In the genomic region with DNA sequence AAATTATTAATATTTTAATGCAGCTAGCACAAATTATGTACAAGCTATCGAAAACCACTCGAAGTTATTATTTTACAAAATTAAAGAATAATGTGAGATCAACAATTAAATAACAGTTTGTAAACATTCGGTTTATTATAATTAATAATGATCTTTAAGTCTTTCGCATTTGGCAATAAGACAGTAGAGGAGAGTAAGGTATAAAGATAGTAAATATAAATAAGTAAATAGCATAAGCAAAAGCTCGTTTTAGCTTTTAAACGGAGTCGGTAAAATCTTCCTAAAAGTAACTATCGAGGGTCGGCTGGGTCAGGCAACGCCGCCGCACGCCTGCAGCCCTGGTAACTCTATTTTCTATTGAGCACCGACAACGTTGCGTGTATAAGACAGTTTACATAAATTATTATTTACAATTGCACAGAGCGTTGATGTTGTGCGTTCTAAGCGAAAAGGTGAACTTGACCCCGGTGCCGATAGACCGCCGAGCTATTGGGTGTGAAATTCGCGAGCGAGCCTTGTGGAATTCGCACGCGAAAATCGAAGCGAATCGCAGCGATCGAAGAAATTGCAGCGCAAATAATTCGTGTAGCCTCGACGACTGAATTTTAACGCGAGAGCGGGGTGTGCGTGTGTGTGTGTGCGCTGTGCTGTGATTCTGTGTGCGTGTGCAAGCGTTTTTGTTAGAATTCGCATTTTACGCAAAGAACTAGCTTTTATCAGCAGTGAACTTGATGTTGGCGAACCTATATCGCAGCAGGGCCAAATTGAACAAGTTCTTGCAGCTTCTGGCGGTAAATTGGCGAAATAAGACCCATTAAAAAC, we compare ENCODE assay signal across 1 fruit fly cellular context.
TF ChIP-seq lines count a peak whose summit lies in the region.

Gene wrd, plus strand, starts transcription at position 342 of the 822 bp plus-strand sequence.

TF ChIP-seq in whole organism, embryonic, 481 proteins besides CTCF, POLR2A, EP300 and RAD21 (continued from another document and continues in another):
- peak; percentile 53 for TF ChIP-seq CG9932 (GFP tag; IDR thresholded peaks at IDR 0.05; lab: Robert Waterston, UW)
- TF ChIP-seq CG18262 (tag; optimal IDR thresholded peaks at IDR 0.05; lab: Kevin White, UChicago) = peak; percentile 63
- TF ChIP-seq CG15479 (GFP tag; optimal IDR thresholded peaks at IDR 0.05; lab: Kevin White, UChicago) = peak; percentile 53
- TF ChIP-seq CG30020 (tag; optimal IDR thresholded peaks at IDR 0.05; lab: Kevin White, UChicago) = peak; percentile 5
- TF ChIP-seq CG5245 (GFP tag; optimal IDR thresholded peaks at IDR 0.05; lab: Kevin White, UChicago) = no peak
- TF ChIP-seq bab2 (GFP tag; optimal IDR thresholded peaks at IDR 0.05; lab: Kevin White, UChicago) = peak; percentile 6
- no peak for TF ChIP-seq Asciz (GFP tag; optimal IDR thresholded peaks at IDR 0.05; lab: Kevin White, UChicago)
- no peak for TF ChIP-seq CG17186 (GFP tag; optimal IDR thresholded peaks at IDR 0.05; lab: Kevin White, UChicago)
- TF ChIP-seq prd (optimal IDR thresholded peaks at IDR 0.05; lab: Kevin White, UChicago) = no peak
- 0 out of 3 replicates have a peak, but pooled peaks have one; percentile 20 for TF ChIP-seq prd (GFP tag; IDR thresholded peaks at IDR 0.05; lab: Robert Waterston, UW)
- no peak for TF ChIP-seq Antp (GFP tag; optimal IDR thresholded peaks at IDR 0.05; lab: Kevin White, UChicago)
- peak; percentile 70 for TF ChIP-seq MESR4 (GFP tag; optimal IDR thresholded peaks at IDR 0.05; lab: Kevin White, UChicago)
- no peak for TF ChIP-seq ranshi (GFP tag; IDR thresholded peaks at IDR 0.05; lab: Robert Waterston, UW)
- TF ChIP-seq dysf (GFP tag; IDR thresholded peaks at IDR 0.05; lab: Robert Waterston, UW) = 0 out of 3 replicates have a peak, but pooled peaks have one; percentile 27
- peak; percentile 6 for TF ChIP-seq kni (GFP tag; optimal IDR thresholded peaks at IDR 0.05; lab: Kevin White, UChicago)
- TF ChIP-seq CG3281 (GFP tag; optimal IDR thresholded peaks at IDR 0.05; lab: Kevin White, UChicago) = peak; percentile 4
- 0 out of 2 replicates have a peak, but pooled peaks have one; percentile 7 for TF ChIP-seq CG32532 (GFP tag; IDR thresholded peaks at IDR 0.05; lab: Robert Waterston, UW)
- TF ChIP-seq Oaz (GFP tag; IDR thresholded peaks at IDR 0.05; lab: Robert Waterston, UW) = no peak
- no peak for TF ChIP-seq CG10462 (GFP tag; optimal IDR thresholded peaks at IDR 0.05; lab: Kevin White, UChicago)
- TF ChIP-seq CG4820 (GFP tag; optimal IDR thresholded peaks at IDR 0.05; lab: Kevin White, UChicago) = no peak
- peak; percentile 30 for TF ChIP-seq CG12659 (GFP tag; optimal IDR thresholded peaks at IDR 0.05; lab: Kevin White, UChicago)
- no peak for TF ChIP-seq mld (GFP tag; IDR thresholded peaks at IDR 0.05; lab: Robert Waterston, UW; ENCODE audit: partially characterized antibody)
- TF ChIP-seq sd (tag; optimal IDR thresholded peaks at IDR 0.05; lab: Kevin White, UChicago) = peak; percentile 30
- no peak for TF ChIP-seq otp (GFP tag; IDR thresholded peaks at IDR 0.05; lab: Robert Waterston, UW)
- TF ChIP-seq ftz-f1 (GFP tag; optimal IDR thresholded peaks at IDR 0.05; lab: Kevin White, UChicago) = peak; percentile 75
- TF ChIP-seq maf-S (GFP tag; optimal IDR thresholded peaks at IDR 0.05; lab: Kevin White, UChicago) = no peak
- TF ChIP-seq lov (optimal IDR thresholded peaks at IDR 0.05; lab: Kevin White, UChicago) = no peak
- no peak for TF ChIP-seq lov (GFP tag; IDR thresholded peaks at IDR 0.05; lab: Robert Waterston, UW)
- TF ChIP-seq CG15514 (GFP tag; optimal IDR thresholded peaks at IDR 0.05; lab: Kevin White, UChicago) = peak; percentile 79
- no peak for TF ChIP-seq cwo (GFP tag; optimal IDR thresholded peaks at IDR 0.05; lab: Kevin White, UChicago)
- no peak for TF ChIP-seq tgo (GFP tag; IDR thresholded peaks at IDR 0.05; lab: Robert Waterston, UW)
- TF ChIP-seq Atf6 (GFP tag; IDR thresholded peaks at IDR 0.05; lab: Robert Waterston, UW) = no peak
- peak; percentile 6 for TF ChIP-seq nau (GFP tag; optimal IDR thresholded peaks at IDR 0.05; lab: Kevin White, UChicago)
- peak; percentile 27 for TF ChIP-seq CG2712 (tag; optimal IDR thresholded peaks at IDR 0.05; lab: Kevin White, UChicago)
- TF ChIP-seq nmo (GFP tag; optimal IDR thresholded peaks at IDR 0.05; lab: Kevin White, UChicago) = peak; percentile 38
- TF ChIP-seq Bgb (GFP tag; IDR thresholded peaks at IDR 0.05; lab: Robert Waterston, UW; ENCODE audit: partially characterized antibody) = peak; percentile 49
- no peak for TF ChIP-seq CG17568 (GFP tag; optimal IDR thresholded peaks at IDR 0.05; lab: Kevin White, UChicago)
- TF ChIP-seq Pdp1 (GFP tag; optimal IDR thresholded peaks at IDR 0.05; lab: Kevin White, UChicago) = peak in 1 of 2 experiments; percentile 67
- no peak for TF ChIP-seq ken (GFP tag; IDR thresholded peaks at IDR 0.05; lab: Robert Waterston, UW)
- no peak for TF ChIP-seq YL-1 (GFP tag; optimal IDR thresholded peaks at IDR 0.05; lab: Kevin White, UChicago)
- 0 out of 3 replicates have a peak, but pooled peaks have one; percentile 7 for TF ChIP-seq ci (GFP tag; IDR thresholded peaks at IDR 0.05; lab: Robert Waterston, UW)
- peak; percentile 18 for TF ChIP-seq lilli (GFP tag; optimal IDR thresholded peaks at IDR 0.05; lab: Kevin White, UChicago)
- peak; percentile 38 for TF ChIP-seq CG2120 (GFP tag; optimal IDR thresholded peaks at IDR 0.05; lab: Kevin White, UChicago)
- TF ChIP-seq unc-4 (GFP tag; IDR thresholded peaks at IDR 0.05; lab: Robert Waterston, UW; ENCODE audit: partially characterized antibody) = 0 out of 2 replicates have a peak, but pooled peaks have one; percentile 22
- no peak for TF ChIP-seq pan (optimal IDR thresholded peaks at IDR 0.05; lab: Kevin White, UChicago)
- TF ChIP-seq pan (GFP tag; optimal IDR thresholded peaks at IDR 0.05 in 1 of 2, IDR thresholded peaks at IDR 0.05 in 1 of 2) = peak in 1 of 2 experiments; percentile 9
- peak; percentile 82 for TF ChIP-seq Med (GFP tag; lab: Kevin White, UChicago)
- peak in 1 of 2 experiments; percentile 17 for TF ChIP-seq dpn (GFP tag; optimal IDR thresholded peaks at IDR 0.05; lab: Kevin White, UChicago)
- TF ChIP-seq CG8290 (GFP tag; optimal IDR thresholded peaks at IDR 0.05; lab: Kevin White, UChicago) = no peak
- TF ChIP-seq CG8290 (tag; optimal IDR thresholded peaks at IDR 0.05; lab: Kevin White, UChicago) = peak in 1 of 2 experiments; percentile 28
- TF ChIP-seq CG13287 (GFP tag; IDR thresholded peaks at IDR 0.05; lab: Robert Waterston, UW; ENCODE audit: partially characterized antibody) = peak; percentile 62
- no peak for TF ChIP-seq disco-r (GFP tag; optimal IDR thresholded peaks at IDR 0.05; lab: Kevin White, UChicago)
- TF ChIP-seq Fer3 (tag; optimal IDR thresholded peaks at IDR 0.05; lab: Kevin White, UChicago) = peak; percentile 15
- no peak for TF ChIP-seq jigr1 (GFP tag; IDR thresholded peaks at IDR 0.05; lab: Robert Waterston, UW)
- TF ChIP-seq NC2β (GFP tag; optimal IDR thresholded peaks at IDR 0.05; lab: Kevin White, UChicago) = no peak
- TF ChIP-seq CG12769 (tag; optimal IDR thresholded peaks at IDR 0.05; lab: Kevin White, UChicago) = peak; percentile 8
- no peak for TF ChIP-seq nom (GFP tag; optimal IDR thresholded peaks at IDR 0.05; lab: Kevin White, UChicago)
- TF ChIP-seq Meics (GFP tag; optimal IDR thresholded peaks at IDR 0.05; lab: Kevin White, UChicago) = peak; percentile 43
- no peak for TF ChIP-seq CG7271 (tag; optimal IDR thresholded peaks at IDR 0.05; lab: Kevin White, UChicago)
- TF ChIP-seq CG14710 (tag; optimal IDR thresholded peaks at IDR 0.05; lab: Kevin White, UChicago) = peak; percentile 33
- peak; percentile 8; the same call in 1 of the 2 replicates for TF ChIP-seq CG3847 (GFP tag; IDR thresholded peaks at IDR 0.05; lab: Robert Waterston, UW)
- no peak for TF ChIP-seq luna (GFP tag; optimal IDR thresholded peaks at IDR 0.05; lab: Kevin White, UChicago)
- peak; percentile 17; the same call in 1 of the 2 replicates for TF ChIP-seq amos (GFP tag; IDR thresholded peaks at IDR 0.05; lab: Robert Waterston, UW; ENCODE audit: partially characterized antibody)
- TF ChIP-seq Gug (GFP tag; IDR thresholded peaks at IDR 0.05; lab: Robert Waterston, UW) = peak; percentile 51; the same call in 1 of the 4 replicates
- TF ChIP-seq fd96Cb (tag; optimal IDR thresholded peaks at IDR 0.05; lab: Kevin White, UChicago) = peak; percentile 25
- no peak for TF ChIP-seq CG18764 (GFP tag; optimal IDR thresholded peaks at IDR 0.05; lab: Kevin White, UChicago)
- no peak for TF ChIP-seq Poxn (GFP tag; IDR thresholded peaks at IDR 0.05; lab: Robert Waterston, UW)
- TF ChIP-seq ham (GFP tag; IDR thresholded peaks at IDR 0.05; lab: Robert Waterston, UW) = no peak
- no peak for TF ChIP-seq CG9797 (GFP tag; optimal IDR thresholded peaks at IDR 0.05; lab: Kevin White, UChicago)
- 0 out of 2 replicates have a peak, but pooled peaks have one; percentile 11 for TF ChIP-seq CG14014 (GFP tag; IDR thresholded peaks at IDR 0.05; lab: Robert Waterston, UW)
- TF ChIP-seq Eip74EF (GFP tag; optimal IDR thresholded peaks at IDR 0.05; lab: Kevin White, UChicago) = no peak
- TF ChIP-seq Hr3 (GFP tag; optimal IDR thresholded peaks at IDR 0.05; lab: Kevin White, UChicago) = peak; percentile 28
- no peak for TF ChIP-seq CG15011 (GFP tag; optimal IDR thresholded peaks at IDR 0.05; lab: Kevin White, UChicago)
- peak; percentile 49 for TF ChIP-seq abd-A (tag; optimal IDR thresholded peaks at IDR 0.05; lab: Kevin White, UChicago)
- TF ChIP-seq sens (GFP tag; lab: Kevin White, UChicago) = peak; percentile 71
- TF ChIP-seq Sox100B (GFP tag; optimal IDR thresholded peaks at IDR 0.05; lab: Kevin White, UChicago) = peak; percentile 48
- peak; percentile 35 for TF ChIP-seq CG1602 (GFP tag; optimal IDR thresholded peaks at IDR 0.05; lab: Kevin White, UChicago)
- no peak for TF ChIP-seq CG14050 (GFP tag; IDR thresholded peaks at IDR 0.05; lab: Robert Waterston, UW)
- TF ChIP-seq dmrt99B (tag; optimal IDR thresholded peaks at IDR 0.05; lab: Kevin White, UChicago) = peak; percentile 25
- peak; percentile 38 for TF ChIP-seq Xbp1 (GFP tag; optimal IDR thresholded peaks at IDR 0.05; lab: Kevin White, UChicago)
- TF ChIP-seq jing (GFP tag; optimal IDR thresholded peaks at IDR 0.05; lab: Kevin White, UChicago) = no peak
- TF ChIP-seq sisA (GFP tag; IDR thresholded peaks at IDR 0.05; lab: Robert Waterston, UW) = 0 out of 2 replicates have a peak, but pooled peaks have one; percentile 9
- TF ChIP-seq CG10979 (tag; optimal IDR thresholded peaks at IDR 0.05; lab: Kevin White, UChicago) = no peak
- TF ChIP-seq BEAF-32 (GFP tag; optimal IDR thresholded peaks at IDR 0.05; lab: Kevin White, UChicago) = peak; percentile 53
- TF ChIP-seq CG15073 (GFP tag; optimal IDR thresholded peaks at IDR 0.05; lab: Kevin White, UChicago) = no peak
- peak; percentile 49 for TF ChIP-seq CG11504 (tag; optimal IDR thresholded peaks at IDR 0.05; lab: Kevin White, UChicago)
- no peak for TF ChIP-seq en (GFP tag; optimal IDR thresholded peaks at IDR 0.05; lab: Kevin White, UChicago)
- TF ChIP-seq CG13624 (GFP tag; optimal IDR thresholded peaks at IDR 0.05; lab: Kevin White, UChicago) = no peak
- TF ChIP-seq CG8478 (optimal IDR thresholded peaks at IDR 0.05; lab: Kevin White, UChicago) = no peak
- peak; percentile 58; the same call in 1 of the 3 replicates for TF ChIP-seq CG11456 (GFP tag; IDR thresholded peaks at IDR 0.05; lab: Robert Waterston, UW)
- TF ChIP-seq CG17385 (GFP tag; optimal IDR thresholded peaks at IDR 0.05; lab: Kevin White, UChicago) = peak; percentile 22
- peak; percentile 22 for TF ChIP-seq tio (GFP tag; optimal IDR thresholded peaks at IDR 0.05; lab: Kevin White, UChicago)
- no peak for TF ChIP-seq bigmax (GFP tag; optimal IDR thresholded peaks at IDR 0.05; lab: Kevin White, UChicago)
- no peak for TF ChIP-seq E2f2 (GFP tag; IDR thresholded peaks at IDR 0.05; lab: Robert Waterston, UW)
- peak; percentile 57; the same call in 2 of the 3 replicates for TF ChIP-seq row (GFP tag; IDR thresholded peaks at IDR 0.05; lab: Robert Waterston, UW)
- peak; percentile 47 for TF ChIP-seq CG2678 (tag; optimal IDR thresholded peaks at IDR 0.05; lab: Kevin White, UChicago)
- TF ChIP-seq CG1832 (GFP tag; optimal IDR thresholded peaks at IDR 0.05; lab: Kevin White, UChicago) = no peak
- peak; percentile 2 for TF ChIP-seq CG4424 (GFP tag; optimal IDR thresholded peaks at IDR 0.05; lab: Kevin White, UChicago)
- no peak for TF ChIP-seq Drgx (GFP tag; IDR thresholded peaks at IDR 0.05; lab: Robert Waterston, UW)
- no peak for TF ChIP-seq Ptx1 (GFP tag; IDR thresholded peaks at IDR 0.05; lab: Robert Waterston, UW)
- peak; percentile 17 for TF ChIP-seq CG12104 (GFP tag; optimal IDR thresholded peaks at IDR 0.05; lab: Kevin White, UChicago)
- no peak for TF ChIP-seq run (tag; optimal IDR thresholded peaks at IDR 0.05; lab: Kevin White, UChicago)
- TF ChIP-seq dati (GFP tag; IDR thresholded peaks at IDR 0.05; lab: Robert Waterston, UW) = no peak
- peak; percentile 25; the same call in 1 of the 2 replicates for TF ChIP-seq HLH3B (GFP tag; IDR thresholded peaks at IDR 0.05; lab: Robert Waterston, UW)
- TF ChIP-seq CG30403 (GFP tag; optimal IDR thresholded peaks at IDR 0.05; lab: Kevin White, UChicago) = peak; percentile 53
- no peak for TF ChIP-seq CG11247 (GFP tag; IDR thresholded peaks at IDR 0.05; lab: Robert Waterston, UW)
- peak; percentile 2 for TF ChIP-seq D19A (tag; optimal IDR thresholded peaks at IDR 0.05; lab: Kevin White, UChicago)
- TF ChIP-seq Sox102F (GFP tag; optimal IDR thresholded peaks at IDR 0.05; lab: Kevin White, UChicago) = peak; percentile 11
- TF ChIP-seq sima (GFP tag; optimal IDR thresholded peaks at IDR 0.05; lab: Kevin White, UChicago) = no peak
- TF ChIP-seq Nf-YB (GFP tag; optimal IDR thresholded peaks at IDR 0.05; lab: Kevin White, UChicago) = no peak
- TF ChIP-seq wek (GFP tag; optimal IDR thresholded peaks at IDR 0.05; lab: Kevin White, UChicago) = no peak
- TF ChIP-seq hbn (GFP tag; IDR thresholded peaks at IDR 0.05; lab: Robert Waterston, UW; ENCODE audit: partially characterized antibody) = no peak
- peak; percentile 1 for TF ChIP-seq CG2116 (GFP tag; optimal IDR thresholded peaks at IDR 0.05; lab: Kevin White, UChicago)
- TF ChIP-seq peb (GFP tag; IDR thresholded peaks at IDR 0.05; lab: Robert Waterston, UW) = no peak
- peak in 1 of 2 experiments; percentile 40 for TF ChIP-seq Hr51 (GFP tag; optimal IDR thresholded peaks at IDR 0.05; lab: Kevin White, UChicago)
- no peak for TF ChIP-seq ems (GFP tag; optimal IDR thresholded peaks at IDR 0.05; lab: Kevin White, UChicago)
- TF ChIP-seq her (GFP tag; optimal IDR thresholded peaks at IDR 0.05; lab: Kevin White, UChicago) = no peak
- no peak for TF ChIP-seq ase (GFP tag; IDR thresholded peaks at IDR 0.05; lab: Robert Waterston, UW)
- TF ChIP-seq CG16815 (GFP tag; optimal IDR thresholded peaks at IDR 0.05; lab: Kevin White, UChicago) = no peak
- no peak for TF ChIP-seq trh (GFP tag; optimal IDR thresholded peaks at IDR 0.05; lab: Kevin White, UChicago)
- TF ChIP-seq CG18619 (GFP tag; optimal IDR thresholded peaks at IDR 0.05; lab: Kevin White, UChicago) = peak; percentile 44
